Fruit fly (Drosophila melanogaster) whole organism, embryonic: ENCODE measurements around the gene CG15643.

Source experiments
- CG10321 ChIP-seq: fragments of 200-800 bp; sonication (Bioruptor generic); IDR thresholded peaks from 2 replicates; pipeline ENCODE4 v1.3.6; 2022; ENCODE audit warnings: missing biosample characterization, missing genetic modification characterization
- CG10543 ChIP-seq: fragments of 200-800 bp; sonication (Bioruptor generic); optimal IDR thresholded peaks from 3 replicates; lab custom pipeline; 2017; ENCODE audit warnings: missing biosample characterization, mild to moderate bottlenecking, missing genetic modification characterization, moderate library complexity
- CG11085 ChIP-seq: fragments of 200-800 bp; sonication (Bioruptor generic); IDR thresholded peaks from 2 replicates; pipeline ENCODE4 v1.3.6; 2022; ENCODE audit warnings: missing biosample characterization, missing genetic modification characterization
- CG11504 ChIP-seq: fragments of 200-800 bp; sonication (Bioruptor generic); optimal IDR thresholded peaks from 3 replicates; lab custom pipeline; 2019; ENCODE audit warnings: missing biosample characterization, mild to moderate bottlenecking, missing genetic modification characterization, moderate library complexity
- CG12071 ChIP-seq: fragments of 200-800 bp; sonication (Bioruptor generic); optimal IDR thresholded peaks from 3 replicates; lab custom pipeline; 2018; ENCODE audit warnings: missing biosample characterization, mild to moderate bottlenecking, missing genetic modification characterization
- CG12659 ChIP-seq: fragments of 200-800 bp; sonication (Bioruptor generic); optimal IDR thresholded peaks from 3 replicates; lab custom pipeline; 2017; ENCODE audit warnings: mild to moderate bottlenecking, missing biosample characterization, missing genetic modification reagents, missing genetic modification characterization
- CG12744 ChIP-seq: fragments of 200-800 bp; sonication (Bioruptor generic); optimal IDR thresholded peaks from 2 replicates; lab custom pipeline; 2016; ENCODE audit warnings: missing biosample characterization, missing genetic modification characterization
- CG13624 ChIP-seq: fragments of 200-800 bp; sonication (Bioruptor generic); optimal IDR thresholded peaks from 2 replicates; lab custom pipeline; 2016; ENCODE audit warnings: missing biosample characterization, missing genetic modification characterization
- CG1603 ChIP-seq: fragments of 200-800 bp; sonication (Bioruptor generic); optimal IDR thresholded peaks from 2 replicates; lab custom pipeline; 2019; ENCODE audit warnings: missing biosample characterization, mild to moderate bottlenecking, missing genetic modification characterization, moderate library complexity
- CG16813 ChIP-seq: fragments of 200-800 bp; sonication (Bioruptor generic); IDR thresholded peaks from 3 replicates; pipeline ENCODE4 v1.3.6; 2022; ENCODE audit warnings: missing biosample characterization, missing genetic modification characterization; ENCODE audit not compliant: partially characterized antibody
- CG17361 ChIP-seq: fragments of 200-800 bp; sonication (Bioruptor generic); IDR thresholded peaks from 3 replicates; pipeline ENCODE4 v1.3.6; 2022; ENCODE audit warnings: missing biosample characterization, missing genetic modification characterization
- CG17385 ChIP-seq: fragments of 200-800 bp; sonication (Bioruptor generic); optimal IDR thresholded peaks from 3 replicates; lab custom pipeline; 2018; ENCODE audit warnings: missing biosample characterization, mild to moderate bottlenecking, missing genetic modification characterization
- CG18262 ChIP-seq: fragments of 200-800 bp; optimal IDR thresholded peaks from 3 replicates; lab custom pipeline; 2019; ENCODE audit warnings: missing biosample characterization, mild to moderate bottlenecking, missing genetic modification characterization, moderate library complexity
- CG1832 ChIP-seq: fragments of 200-800 bp; sonication (Bioruptor generic); optimal IDR thresholded peaks from 2 replicates; lab custom pipeline; 2017; ENCODE audit warnings: missing biosample characterization, mild to moderate bottlenecking, missing genetic modification characterization, inconsistent platforms
- CG2678 ChIP-seq: fragments of 200-800 bp; sonication (Bioruptor generic); optimal IDR thresholded peaks from 3 replicates; lab custom pipeline; 2019; ENCODE audit warnings: missing biosample characterization, mild to moderate bottlenecking, missing genetic modification characterization, moderate library complexity
- CG30020 ChIP-seq: fragments of 200-800 bp; optimal IDR thresholded peaks from 2 replicates; lab custom pipeline; 2019; ENCODE audit warnings: missing biosample characterization, mild to moderate bottlenecking, missing genetic modification characterization, moderate library complexity
- CG4707 ChIP-seq: fragments of 200-800 bp; sonication (Bioruptor generic); optimal IDR thresholded peaks from 2 replicates; lab custom pipeline; 2018; ENCODE audit warnings: missing biosample characterization, mild to moderate bottlenecking, missing genetic modification characterization, moderate library complexity
- CG6813 ChIP-seq: fragments of 200-800 bp; sonication (Bioruptor generic); optimal IDR thresholded peaks from 2 replicates; lab custom pipeline; 2017; ENCODE audit warnings: missing biosample characterization, missing genetic modification characterization, mild to moderate bottlenecking, moderate library complexity, missing genetic modification reagents
- CG9609 ChIP-seq: fragments of 200-800 bp; sonication (Bioruptor generic); optimal IDR thresholded peaks from 3 replicates; lab custom pipeline; 2016; ENCODE audit warnings: missing biosample characterization, missing genetic modification characterization
- CG9727 ChIP-seq: fragments of 200-800 bp; sonication (Bioruptor generic); optimal IDR thresholded peaks from 3 replicates; lab custom pipeline; 2017; ENCODE audit warnings: missing biosample characterization, mild to moderate bottlenecking, missing genetic modification characterization
- D19A ChIP-seq: fragments of 200-800 bp; optimal IDR thresholded peaks from 3 replicates; lab custom pipeline; 2019; ENCODE audit warnings: missing biosample characterization, mild to moderate bottlenecking, missing genetic modification characterization, moderate library complexity
- HHEX ChIP-seq: fragments of 200-800 bp; sonication (Bioruptor generic); optimal IDR thresholded peaks from 3 replicates; lab custom pipeline; 2017; ENCODE audit warnings: missing biosample characterization, mild to moderate bottlenecking, missing genetic modification characterization, missing genetic modification reagents
- Hmx ChIP-seq: fragments of 200-800 bp; sonication (Bioruptor generic); optimal IDR thresholded peaks from 2 replicates; lab custom pipeline; 2016; ENCODE audit warnings: missing biosample characterization, missing genetic modification characterization
- MTF-1 ChIP-seq: fragments of 200-800 bp; sonication (Bioruptor generic); optimal IDR thresholded peaks from 2 replicates; lab custom pipeline; 2018; ENCODE audit warnings: missing biosample characterization, mild to moderate bottlenecking, missing genetic modification characterization, borderline replicate concordance
- Med ChIP-seq: fragments of 200-800 bp; sonication (Bioruptor generic); peaks from one replicate; lab custom pipeline; 2016; ENCODE audit warnings: missing biosample characterization, missing genetic modification characterization, mild to moderate bottlenecking, inconsistent platforms, moderate library complexity
- Meics ChIP-seq: fragments of 200-800 bp; sonication (Bioruptor generic); optimal IDR thresholded peaks from 2 replicates; lab custom pipeline; 2017; ENCODE audit warnings: missing biosample characterization, mild to moderate bottlenecking, missing genetic modification characterization
- Ravus ChIP-seq: fragments of 200-800 bp; sonication (Bioruptor generic); IDR thresholded peaks from 2 replicates; pipeline ENCODE4 v1.3.6; 2022; ENCODE audit warnings: missing biosample characterization, missing genetic modification characterization
- Rx ChIP-seq: fragments of 200-800 bp; sonication (Bioruptor generic); IDR thresholded peaks from 2 replicates; pipeline ENCODE4 v1.3.6; 2022; ENCODE audit warnings: missing biosample characterization, missing genetic modification characterization
- bsh ChIP-seq, 2 experiments: fragments of 200-800 bp; sonication (Bioruptor generic); optimal IDR thresholded peaks; 2 replicates each; lab custom pipeline; 2017 to 2018; ENCODE audit warnings: mild to moderate bottlenecking in 2 of 2, missing biosample characterization in 2 of 2, missing genetic modification characterization in 2 of 2, moderate library complexity in 1 of 2
- ci ChIP-seq: fragments of 200-800 bp; sonication (Bioruptor generic); IDR thresholded peaks from 3 replicates; pipeline ENCODE4 v1.3.6; 2022; ENCODE audit warnings: missing biosample characterization, missing genetic modification characterization
- danr ChIP-seq: fragments of 200-800 bp; sonication (Bioruptor generic); IDR thresholded peaks from 2 replicates; pipeline ENCODE4 v1.3.6; 2022; ENCODE audit warnings: missing biosample characterization, missing genetic modification characterization
- fd102C ChIP-seq: fragments of 200-800 bp; sonication (Bioruptor generic); optimal IDR thresholded peaks from 2 replicates; lab custom pipeline; 2018; ENCODE audit warnings: missing biosample characterization, mild to moderate bottlenecking, missing genetic modification characterization, moderate library complexity
- gcm ChIP-seq: fragments of 200-800 bp; sonication (Bioruptor generic); optimal IDR thresholded peaks from 2 replicates; lab custom pipeline; 2019; ENCODE audit warnings: missing biosample characterization, mild to moderate bottlenecking, missing genetic modification characterization, moderate library complexity
- gcm2 ChIP-seq: fragments of 200-800 bp; sonication (Bioruptor generic); optimal IDR thresholded peaks from 2 replicates; lab custom pipeline; 2016; ENCODE audit warnings: missing biosample characterization, missing genetic modification characterization
- gem ChIP-seq: fragments of 200-800 bp; sonication (Bioruptor generic); optimal IDR thresholded peaks from 2 replicates; lab custom pipeline; 2019; ENCODE audit warnings: missing biosample characterization, mild to moderate bottlenecking, missing genetic modification characterization, moderate library complexity
- nom ChIP-seq: fragments of 200-800 bp; sonication (Bioruptor generic); optimal IDR thresholded peaks from 2 replicates; lab custom pipeline; 2017; ENCODE audit warnings: missing biosample characterization, missing genetic modification characterization, mild to moderate bottlenecking, moderate library complexity, missing genetic modification reagents
- org-1 ChIP-seq: fragments of 200-800 bp; sonication (Bioruptor generic); optimal IDR thresholded peaks from 2 replicates; lab custom pipeline; 2017; ENCODE audit warnings: missing biosample characterization, missing genetic modification characterization
- otp ChIP-seq: fragments of 200-800 bp; sonication (Bioruptor generic); IDR thresholded peaks from 3 replicates; pipeline ENCODE4, ENCODE4 v1.3.6; 2022; ENCODE audit warnings: missing biosample characterization, missing genetic modification characterization
- prd ChIP-seq, 3 experiments: fragments of >200 bp in 2 of 3; fragments of 200-800 bp in 1 of 3; sonication (Bioruptor generic) in 1 of 3; optimal IDR thresholded peaks in 2 of 3; IDR thresholded peaks in 1 of 3; 2 replicates in 2 of 3; 3 replicates in 1 of 3; pipeline versions ENCODE4 v1.3.6 to Lab custom; 2017 to 2022; ENCODE audit warnings: missing biosample characterization in 1 of 3, missing genetic modification characterization in 1 of 3
- scrt ChIP-seq: fragments of 200-800 bp; sonication (Bioruptor generic); optimal IDR thresholded peaks from 2 replicates; lab custom pipeline; 2018; ENCODE audit warnings: missing biosample characterization, mild to moderate bottlenecking, missing genetic modification characterization, moderate library complexity
- sens ChIP-seq: fragments of 200-800 bp; sonication (Bioruptor generic); peaks from one replicate; lab custom pipeline; 2016; ENCODE audit warnings: missing biosample characterization, missing genetic modification characterization
- sqz ChIP-seq: fragments of 200-800 bp; sonication (Bioruptor generic); optimal IDR thresholded peaks from 3 replicates; lab custom pipeline; 2018; ENCODE audit warnings: missing biosample characterization, mild to moderate bottlenecking, missing genetic modification characterization
- wdn ChIP-seq: fragments of 200-800 bp; sonication (Bioruptor generic); IDR thresholded peaks from 2 replicates; pipeline ENCODE4 v1.3.6; 2022; ENCODE audit warnings: missing biosample characterization, missing genetic modification characterization
- zen ChIP-seq: fragments of 200-800 bp; sonication (Bioruptor generic); optimal IDR thresholded peaks from 3 replicates; lab custom pipeline; 2018; ENCODE audit warnings: missing biosample characterization, mild to moderate bottlenecking, missing genetic modification characterization, moderate library complexity

Gene CG15643

dm6 chrX:15568983-15569370 lies 3.0 kb downstream of the CG15643 start, which contains the start of gene CG7860 (continued):
- no peak for TF ChIP-seq sqz (GFP tag; lab: Kevin White, UChicago)
- no peak for TF ChIP-seq danr
- TF ChIP-seq CG11085 (GFP tag; lab: Robert Waterston, UW) = no peak
- TF ChIP-seq, all 482 proteins: peak for 4

DNA sequence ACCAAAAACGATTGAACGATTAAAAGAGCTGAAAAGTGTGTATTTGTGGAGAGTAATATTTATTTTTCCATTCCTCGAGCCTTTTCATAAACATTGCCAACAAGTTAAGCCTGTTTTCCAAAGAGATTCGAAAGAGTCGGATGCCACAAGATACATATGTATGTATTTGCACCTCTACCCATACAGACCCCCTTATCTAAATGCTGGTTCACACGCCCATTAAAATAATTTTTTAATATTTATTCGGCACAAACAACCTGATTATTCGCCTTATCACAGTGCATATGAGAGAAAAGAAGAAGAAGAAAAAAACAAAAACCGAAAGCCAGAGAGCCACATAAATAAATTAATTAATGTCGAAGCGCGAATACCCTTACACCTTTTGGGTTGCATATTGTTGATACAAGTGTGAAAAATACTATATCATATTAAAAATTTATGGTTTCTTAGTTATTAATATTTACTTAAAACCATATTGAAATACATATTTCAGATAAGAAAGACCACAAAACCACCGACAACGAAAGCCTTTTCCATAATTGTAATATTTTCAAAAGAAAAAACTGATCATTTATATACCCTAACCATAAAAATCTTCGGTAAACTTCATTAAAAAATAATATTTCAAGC lies 3.5 kb downstream of the CG15643 start:
- TF ChIP-seq wdn (GFP tag; lab: Robert Waterston, UW) (no peak), gem (tag; lab: Kevin White, UChicago) (peak; percentile 8), CG6813 (GFP tag; lab: Kevin White, UChicago) (peak; percentile 5), CG9609 (GFP tag; lab: Kevin White, UChicago) (no peak), Meics (GFP tag; lab: Kevin White, UChicago) (no peak), CG17385 (GFP tag; lab: Kevin White, UChicago) (peak; percentile 59), sens (peak; percentile 76), MTF-1 (GFP tag; lab: Kevin White, UChicago) (peak; percentile 18), scrt (GFP tag; lab: Kevin White, UChicago) (no peak), nom (GFP tag; lab: Kevin White, UChicago) (peak; percentile 1), prd (optimal IDR thresholded peaks at IDR 0.05; lab: Kevin White, UChicago) (no peak), prd (GFP tag; IDR thresholded peaks at IDR 0.05; lab: Robert Waterston, UW) (no peak), CG12744 (GFP tag; lab: Kevin White, UChicago) (no peak), Med (peak; percentile 57), HHEX (peak; percentile 22), fd102C (GFP tag; lab: Kevin White, UChicago) (no peak), bsh (GFP tag; optimal IDR thresholded peaks at IDR 0.05; lab: Kevin White, UChicago) (peak in 1 of 2 experiments; percentile 18), D19A (tag; lab: Kevin White, UChicago) (peak; percentile 94), CG9727 (GFP tag; lab: Kevin White, UChicago) (peak; percentile 3), CG11504 (tag; lab: Kevin White, UChicago) (peak; percentile 29), CG2678 (tag; lab: Kevin White, UChicago) (peak; percentile 18), CG18262 (tag; lab: Kevin White, UChicago) (peak; percentile 30), CG4707 (peak; percentile 24), ci (GFP tag; lab: Robert Waterston, UW) (0 out of 3 replicates have a peak, but pooled peaks have one; percentile 22), CG1603 (tag; lab: Kevin White, UChicago) (no peak), Hmx (GFP tag; lab: Kevin White, UChicago) (no peak), CG12659 (peak; percentile 8), CG12071 (peak; percentile 8), CG17361 (GFP tag; lab: Robert Waterston, UW) (peak; percentile 39; the same call in 2 of the 3 replicates), sqz (GFP tag; lab: Kevin White, UChicago) (no peak)

- TF ChIP-seq gcm2 (GFP tag; lab: Kevin White, UChicago) (no peak), CG30020 (tag; lab: Kevin White, UChicago) (peak; percentile 28)
These were observed 16.0 kb downstream of the CG15643 start, which contains the start of gene CG42300 for dm6 chrX:15555945-15556344. CG42300 (minus strand) TSS chrX:15556045.

dm6 chrX:15554256-15554678 lies 17.7 kb downstream of the CG15643 start, which contains the start of gene Ac13E:
Ac13E (minus strand) TSS chrX:15554278.
- TF ChIP-seq CG16813 (peak; percentile 70), org-1 (GFP tag; lab: Kevin White, UChicago) (peak; percentile 94), Rx (GFP tag; lab: Robert Waterston, UW) (peak; percentile 64; the same call in 1 of the 2 replicates), CG10321 (GFP tag; lab: Robert Waterston, UW) (peak; percentile 40; the same call in 1 of the 2 replicates), CG13624 (GFP tag; lab: Kevin White, UChicago) (peak; percentile 77), zen (tag; lab: Kevin White, UChicago) (peak; percentile 83), CG10543 (GFP tag; lab: Kevin White, UChicago) (peak; percentile 93), Ravus (peak; percentile 30), otp (peak; percentile 78; the same call in 2 of the 3 replicates), gcm (GFP tag; lab: Kevin White, UChicago) (peak; percentile 80), CG1832 (no peak)
